Worm (Caenorhabditis elegans) whole organism, L4/young adult: Measurements from ENCODE around the gene epg-6.

Experiments used
- W03F9.2 ChIP-seq: fragments of 150-350 bp; optimal IDR thresholded peaks from 2 replicates; lab custom pipeline; 2014; ENCODE audit warnings: missing biosample characterization, missing genetic modification characterization
- dao-5 ChIP-seq: sonication (generic microtip); optimal IDR thresholded peaks from 2 replicates; lab custom pipeline; 2016; ENCODE audit warnings: missing genotype, missing genetic modification characterization, moderate library complexity, missing compliant biosample characterization
- him-1 ChIP-seq: sonication (generic microtip); optimal IDR thresholded peaks from 2 replicates; lab custom pipeline; 2016; ENCODE audit warnings: missing genotype, missing genetic modification reagents, missing genetic modification characterization, missing compliant biosample characterization

DNA sequence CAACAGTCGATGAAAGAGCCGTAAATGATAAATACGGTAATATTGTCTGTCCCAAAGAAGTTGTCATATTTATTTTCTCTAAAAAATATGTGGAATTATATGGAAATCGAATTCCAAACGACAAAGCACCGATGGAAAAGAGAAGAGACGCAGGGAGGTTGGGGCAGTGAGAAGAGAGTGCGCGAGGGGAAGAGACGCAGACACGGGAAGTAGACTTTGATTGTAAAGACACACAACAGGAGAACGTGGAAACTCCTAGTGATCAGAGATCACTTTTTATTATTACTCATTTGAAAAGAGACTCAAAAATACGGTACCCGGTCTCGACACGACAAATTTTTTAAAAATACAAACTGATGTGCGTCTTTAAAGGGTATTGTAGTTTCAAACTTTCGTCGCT lies 28.4 kb upstream of the epg-6 start:
- TF ChIP-seq dao-5 (tag; lab: Kevin White, UChicago) (no peak), him-1 (tag; lab: Kevin White, UChicago) (no peak), W03F9.2 (tag; lab: Kevin White, UChicago) (no peak)
